Worm (Caenorhabditis elegans): ENCODE data around the gene rnp-5.

DNA sequence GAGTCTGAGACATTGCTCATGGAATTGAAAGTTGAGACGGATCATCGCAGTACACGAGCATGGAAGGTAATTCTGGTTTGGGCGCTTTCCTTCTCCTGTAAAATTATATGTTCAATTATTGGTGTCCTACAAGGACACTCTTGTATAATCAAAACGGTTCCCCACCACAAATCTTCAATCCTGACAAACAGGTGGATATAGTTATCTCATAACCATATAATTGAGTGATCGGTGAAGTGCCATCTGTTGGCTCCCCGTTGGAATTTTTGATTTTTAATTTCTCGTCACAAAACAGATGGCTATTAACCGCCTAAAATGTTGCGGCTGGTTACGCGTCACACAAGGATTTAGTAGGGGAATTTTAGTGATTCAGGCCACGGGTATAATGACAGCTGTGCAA lies 15.2 kb upstream of the rnp-5 start:
- TF ChIP-seq tab-1 (GFP tag; IDR thresholded peaks at IDR 0.05) (no peak), cog-1 (tag; optimal IDR thresholded peaks at IDR 0.05) (no peak), ztf-29 (GFP tag; IDR thresholded peaks at IDR 0.05) (no peak), klf-2 (GFP tag; conservative IDR thresholded peaks at IDR 0.05) (no peak), ref-1 (GFP tag; conservative IDR thresholded peaks at IDR 0.05) (no peak), ztf-23 (GFP tag; IDR thresholded peaks at IDR 0.05) (no peak)
